Worm (Caenorhabditis elegans): ENCODE measurements around the gene ssq-2.

ce11 chrIV:5005154-5005553, 9.2 kb downstream of the ssq-2 start:
- TF ChIP-seq tra-4 (tag; optimal IDR thresholded peaks at IDR 0.05) (no peak), hnd-1 (tag; optimal IDR thresholded peaks at IDR 0.05) (no peak), ama-1 (optimal IDR thresholded peaks at IDR 0.05) (no peak), ets-7 (tag; optimal IDR thresholded peaks at IDR 0.05) (no peak), flt-1 (GFP tag; IDR thresholded peaks at IDR 0.05) (no peak), pes-1 (GFP tag; IDR thresholded peaks at IDR 0.05) (no peak), tbx-11 (GFP tag; IDR thresholded peaks at IDR 0.05) (no peak), scrt-1 (GFP tag; IDR thresholded peaks at IDR 0.05) (no peak)
